Fruit fly (Drosophila melanogaster) whole organism, prepupa: ENCODE measurements around the gene Bub3.

Experiments
- Blimp-1 ChIP-seq: fragments of 200-800 bp; sonication (Bioruptor generic); optimal IDR thresholded peaks from 3 replicates; lab custom pipeline; 2017; ENCODE audit warnings: missing biosample characterization, missing genetic modification characterization, mild to moderate bottlenecking, moderate library complexity, missing genetic modification reagents
- CG10631 ChIP-seq: fragments of 200-800 bp; sonication (Bioruptor generic); optimal IDR thresholded peaks from 2 replicates; lab custom pipeline; 2016; ENCODE audit warnings: missing biosample characterization, missing genetic modification characterization
- CG11294 ChIP-seq: fragments of 200-800 bp; sonication (Bioruptor generic); IDR thresholded peaks from 2 replicates; pipeline ENCODE4 v1.3.6; 2022; ENCODE audit warnings: missing biosample characterization, missing genetic modification characterization
- CG11762 ChIP-seq: fragments of 200-800 bp; sonication (Bioruptor generic); optimal IDR thresholded peaks from 3 replicates; lab custom pipeline; 2016; ENCODE audit warnings: missing biosample characterization, missing genetic modification characterization; ENCODE audit not compliant: insufficient read depth
- CG11902 ChIP-seq: fragments of 200-800 bp; sonication (Bioruptor generic); optimal IDR thresholded peaks from 3 replicates; lab custom pipeline; 2016; ENCODE audit warnings: missing biosample characterization, missing genetic modification characterization
- CG1621 ChIP-seq: fragments of 200-800 bp; sonication (Bioruptor generic); optimal IDR thresholded peaks from 3 replicates; lab custom pipeline; 2018; ENCODE audit warnings: missing biosample characterization, mild to moderate bottlenecking, missing genetic modification characterization
- CG16779 ChIP-seq: fragments of 200-800 bp; sonication (Bioruptor generic); optimal IDR thresholded peaks from 3 replicates; lab custom pipeline; 2017; ENCODE audit warnings: missing biosample characterization, mild to moderate bottlenecking, missing genetic modification characterization
- CG3032 ChIP-seq: fragments of 200-800 bp; optimal IDR thresholded peaks from 2 replicates; lab custom pipeline; 2019; ENCODE audit warnings: missing biosample characterization, mild to moderate bottlenecking, missing genetic modification characterization, moderate library complexity
- CG32006 ChIP-seq: fragments of 200-800 bp; sonication (Bioruptor generic); optimal IDR thresholded peaks from 3 replicates; lab custom pipeline; 2017; ENCODE audit warnings: missing biosample characterization, mild to moderate bottlenecking, missing genetic modification characterization
- CG34406 ChIP-seq: fragments of 200-800 bp; sonication (Bioruptor generic); optimal IDR thresholded peaks from 3 replicates; lab custom pipeline; 2016; ENCODE audit warnings: missing biosample characterization, missing genetic modification characterization
- CG3919 ChIP-seq: fragments of 200-800 bp; sonication (Bioruptor generic); optimal IDR thresholded peaks from 3 replicates; lab custom pipeline; 2016; ENCODE audit warnings: missing biosample characterization, missing genetic modification characterization
- CG6163 ChIP-seq: fragments of 200-800 bp; sonication (Bioruptor generic); IDR thresholded peaks from 3 replicates; pipeline ENCODE4 v1.3.6; 2022; ENCODE audit warnings: missing biosample characterization, missing genetic modification characterization
- CG6276 ChIP-seq: fragments of 200-800 bp; sonication (Bioruptor generic); optimal IDR thresholded peaks from 2 replicates; lab custom pipeline; 2017; ENCODE audit warnings: missing biosample characterization, mild to moderate bottlenecking, missing genetic modification characterization
- CG6808 ChIP-seq: fragments of 200-800 bp; sonication (Bioruptor generic); optimal IDR thresholded peaks from 3 replicates; lab custom pipeline; 2017; ENCODE audit warnings: missing biosample characterization, missing genetic modification characterization, mild to moderate bottlenecking, moderate library complexity, missing genetic modification reagents
- CG7368 ChIP-seq: fragments of 200-800 bp; sonication (Bioruptor generic); optimal IDR thresholded peaks from 3 replicates; lab custom pipeline; 2016; ENCODE audit warnings: missing biosample characterization, missing genetic modification characterization
- CG8119 ChIP-seq: fragments of 200-800 bp; sonication (Bioruptor generic); IDR thresholded peaks from 3 replicates; pipeline ENCODE4 v1.3.6; 2022; ENCODE audit warnings: missing biosample characterization, missing genetic modification characterization
- CG8632 ChIP-seq: fragments of 200-800 bp; sonication (Bioruptor generic); optimal IDR thresholded peaks from 3 replicates; lab custom pipeline; 2016; ENCODE audit warnings: missing biosample characterization, missing genetic modification characterization
- Eip78C ChIP-seq: fragments of 200-800 bp; sonication (Bioruptor generic); peaks from one replicate; lab custom pipeline; 2016; ENCODE audit warnings: missing biosample characterization, missing genetic modification characterization
- Ets96B ChIP-seq: fragments of 200-800 bp; optimal IDR thresholded peaks from 2 replicates; lab custom pipeline; 2019; ENCODE audit warnings: missing biosample characterization, mild to moderate bottlenecking, missing genetic modification characterization, moderate library complexity
- Gug ChIP-seq: fragments of 200-800 bp; sonication (Bioruptor generic); IDR thresholded peaks from 2 replicates; pipeline ENCODE4 v1.3.6; 2022; ENCODE audit warnings: missing biosample characterization, missing genetic modification characterization
- Hr38 ChIP-seq: sonication (Bioruptor generic); optimal IDR thresholded peaks from 2 replicates; lab custom pipeline; 2016; ENCODE audit warnings: missing biosample characterization, missing genetic modification characterization
- Hr4 ChIP-seq: fragments of 200-800 bp; sonication (Bioruptor generic); optimal IDR thresholded peaks from 3 replicates; lab custom pipeline; 2016; ENCODE audit warnings: missing biosample characterization, missing genetic modification characterization
- OdsH ChIP-seq: fragments of 200-800 bp; sonication (Bioruptor generic); optimal IDR thresholded peaks from 3 replicates; lab custom pipeline; 2016; ENCODE audit warnings: missing biosample characterization, missing genetic modification characterization
- Smox ChIP-seq: fragments of 200-800 bp; sonication (Bioruptor generic); optimal IDR thresholded peaks from 3 replicates; lab custom pipeline; 2016; ENCODE audit warnings: missing biosample characterization, missing genetic modification characterization
- Sox102F ChIP-seq: fragments of 200-800 bp; sonication (Bioruptor generic); optimal IDR thresholded peaks from 2 replicates; lab custom pipeline; 2016; ENCODE audit warnings: missing biosample characterization, mild to moderate bottlenecking, missing genetic modification characterization
- Sox14 ChIP-seq: fragments of 200-800 bp; sonication (Bioruptor generic); optimal IDR thresholded peaks from 3 replicates; lab custom pipeline; 2016; ENCODE audit warnings: missing biosample characterization, missing genetic modification characterization
- Sox15 ChIP-seq: fragments of 200-800 bp; sonication (Bioruptor generic); optimal IDR thresholded peaks from 3 replicates; lab custom pipeline; 2016; ENCODE audit warnings: missing biosample characterization, missing genetic modification characterization
- achi ChIP-seq: fragments of 200-800 bp; sonication (Bioruptor generic); optimal IDR thresholded peaks from 3 replicates; lab custom pipeline; 2016; ENCODE audit warnings: missing biosample characterization, missing genetic modification characterization
- acj6 ChIP-seq: fragments of 200-800 bp; sonication (Bioruptor generic); optimal IDR thresholded peaks from 3 replicates; lab custom pipeline; 2016; ENCODE audit warnings: missing biosample characterization, missing genetic modification characterization
- dac ChIP-seq: fragments of 200-800 bp; sonication (Bioruptor generic); optimal IDR thresholded peaks from 2 replicates; lab custom pipeline; 2017; ENCODE audit warnings: missing biosample characterization, mild to moderate bottlenecking, missing genetic modification characterization
- dsx ChIP-seq: fragments of 200-800 bp; optimal IDR thresholded peaks from 3 replicates; lab custom pipeline; 2019; ENCODE audit warnings: missing biosample characterization, mild to moderate bottlenecking, missing genetic modification characterization, moderate library complexity; ENCODE audit not compliant: poor library complexity, severe bottlenecking
- eg ChIP-seq: fragments of 200-800 bp; sonication (Bioruptor generic); IDR thresholded peaks from 3 replicates; pipeline ENCODE4 v1.3.6; 2022; ENCODE audit warnings: missing biosample characterization, missing genetic modification characterization
- esn ChIP-seq: fragments of 200-800 bp; sonication (Bioruptor generic); optimal IDR thresholded peaks from 2 replicates; lab custom pipeline; 2016; ENCODE audit warnings: missing biosample characterization, mild to moderate bottlenecking, missing genetic modification characterization, moderate library complexity
- fd85E ChIP-seq: fragments of 200-800 bp; sonication (Bioruptor generic); optimal IDR thresholded peaks from 3 replicates; lab custom pipeline; 2016; ENCODE audit warnings: missing biosample characterization, missing genetic modification characterization
- fkh ChIP-seq: fragments of 200-800 bp; sonication (Bioruptor generic); optimal IDR thresholded peaks from 3 replicates; lab custom pipeline; 2017; ENCODE audit warnings: missing biosample characterization, mild to moderate bottlenecking, missing genetic modification characterization, moderate library complexity
- lz ChIP-seq: fragments of 200-800 bp; sonication (Bioruptor generic); optimal IDR thresholded peaks from 3 replicates; lab custom pipeline; 2016; ENCODE audit warnings: missing biosample characterization, missing genetic modification characterization
- net ChIP-seq: fragments of 200-800 bp; sonication (Bioruptor generic); optimal IDR thresholded peaks from 3 replicates; lab custom pipeline; 2016; ENCODE audit warnings: missing biosample characterization, missing genetic modification characterization
- salr ChIP-seq, 2 experiments: fragments of 200-800 bp; sonication (Bioruptor generic); optimal IDR thresholded peaks; 3 replicates each; lab custom pipeline; 2016 to 2018; ENCODE audit warnings: missing biosample characterization in 2 of 2, missing genetic modification characterization in 2 of 2, mild to moderate bottlenecking in 1 of 2
- spab ChIP-seq: fragments of 200-800 bp; sonication (Bioruptor generic); optimal IDR thresholded peaks from 2 replicates; lab custom pipeline; 2017; ENCODE audit warnings: missing biosample characterization, mild to moderate bottlenecking, missing genetic modification characterization, missing genetic modification reagents
- ss ChIP-seq, 2 experiments: fragments of 200-800 bp; sonication (Bioruptor generic); optimal IDR thresholded peaks; 2 replicates in 1 of 2; 3 replicates in 1 of 2; lab custom pipeline; 2017 to 2018; ENCODE audit warnings: mild to moderate bottlenecking in 2 of 2, missing biosample characterization in 2 of 2, missing genetic modification characterization in 2 of 2, moderate library complexity in 1 of 2
- svp ChIP-seq: fragments of 200-800 bp; sonication (Bioruptor generic); peaks from one replicate; lab custom pipeline; 2016; ENCODE audit warnings: missing biosample characterization, missing genetic modification characterization

Bub3 gene

dm6 chr3R:29716782-29717317 lies 41.6 kb upstream of the Bub3 start, which contains the start of gene Obp99b (continued):
- TF ChIP-seq Sox102F (GFP tag; lab: Kevin White, UChicago) (peak; percentile 41), acj6 (peak; percentile 78), Hr4 (peak; percentile 74), CG32006 (peak; percentile 60), CG16779 (peak; percentile 46), CG10631 (no peak), ss (GFP tag; optimal IDR thresholded peaks at IDR 0.05; lab: Kevin White, UChicago) (peak; percentile 51 to 80), fkh (GFP tag; lab: Kevin White, UChicago) (peak; percentile 43), Smox (GFP tag; lab: Kevin White, UChicago) (peak; percentile 39), Sox15 (no peak), Gug (GFP tag; lab: Robert Waterston, UW) (peak; percentile 41; the same call in 1 of the 2 replicates), Sox14 (GFP tag; lab: Kevin White, UChicago) (peak; percentile 72), eg (GFP tag; lab: Robert Waterston, UW) (peak; percentile 76), CG6163 (peak; percentile 80), CG1621 (tag; lab: Kevin White, UChicago) (peak; percentile 68), salr (GFP tag; optimal IDR thresholded peaks at IDR 0.05; lab: Kevin White, UChicago) (peak in 1 of 2 experiments; percentile 74), achi (GFP tag; lab: Kevin White, UChicago) (peak; percentile 67), Hr38 (GFP tag; lab: Kevin White, UChicago) (no peak)

dm6 chr3R:29716043-29716781 lies 41.0 kb upstream of the Bub3 start:
- TF ChIP-seq CG6808 (GFP tag; lab: Kevin White, UChicago) (no peak), CG7368 (GFP tag; lab: Kevin White, UChicago) (no peak), svp (no peak), CG8119 (GFP tag; lab: Robert Waterston, UW) (no peak), CG8632 (GFP tag; lab: Kevin White, UChicago) (no peak), Ets96B (no peak), CG3919 (GFP tag; lab: Kevin White, UChicago) (peak; percentile 5), net (no peak), Hr38 (GFP tag; lab: Kevin White, UChicago) (no peak), CG34406 (GFP tag; lab: Kevin White, UChicago) (no peak), Sox15 (no peak), CG11294 (GFP tag; lab: Robert Waterston, UW) (no peak), esn (GFP tag; lab: Kevin White, UChicago) (no peak), acj6 (no peak), Eip78C (peak; percentile 36), spab (GFP tag; lab: Kevin White, UChicago) (no peak), Sox14 (GFP tag; lab: Kevin White, UChicago) (no peak), dac (no peak), CG10631 (no peak), CG1621 (tag; lab: Kevin White, UChicago) (no peak), OdsH (GFP tag; lab: Kevin White, UChicago) (peak; percentile 6), Smox (GFP tag; lab: Kevin White, UChicago) (no peak), dsx (GFP tag; lab: Kevin White, UChicago) (no peak), Gug (GFP tag; lab: Robert Waterston, UW) (no peak), CG3032 (no peak), lz (GFP tag; lab: Kevin White, UChicago) (no peak)

dm6 chr3R:29715277-29715676 lies 40.1 kb upstream of the Bub3 start, which contains the start of gene Dup99B:
Gene Dup99B (minus strand): TSS chr3R:29715377.
- TF ChIP-seq CG11902 (no peak), fkh (GFP tag; lab: Kevin White, UChicago) (no peak), svp (no peak), ss (GFP tag; optimal IDR thresholded peaks at IDR 0.05; lab: Kevin White, UChicago) (no peak), lz (GFP tag; lab: Kevin White, UChicago) (no peak), Blimp-1 (GFP tag; lab: Kevin White, UChicago) (no peak), CG11762 (no peak), CG6276 (GFP tag; lab: Kevin White, UChicago) (no peak), fd85E (GFP tag; lab: Kevin White, UChicago) (no peak)
